Worm (Caenorhabditis elegans): Measurements from ENCODE around the gene mics-1.

ce11 chrV:10557676-10558075 lies 20.4 kb downstream of the mics-1 start, which contains the start of gene best-14:
- no peak for TF ChIP-seq lin-13 (tag; optimal IDR thresholded peaks at IDR 0.05)
- TF ChIP-seq nhr-12 (tag; optimal IDR thresholded peaks at IDR 0.05) = no peak
- no peak for TF ChIP-seq lsy-2 (tag; optimal IDR thresholded peaks at IDR 0.05)
- TF ChIP-seq ces-1 (GFP tag; optimal IDR thresholded peaks at IDR 0.05) = no peak

Data from whole organism, mixed stage, embryonic.